Fruit fly (Drosophila melanogaster): ENCODE results near the gene CG31802.

The CG31802 gene

DNA sequence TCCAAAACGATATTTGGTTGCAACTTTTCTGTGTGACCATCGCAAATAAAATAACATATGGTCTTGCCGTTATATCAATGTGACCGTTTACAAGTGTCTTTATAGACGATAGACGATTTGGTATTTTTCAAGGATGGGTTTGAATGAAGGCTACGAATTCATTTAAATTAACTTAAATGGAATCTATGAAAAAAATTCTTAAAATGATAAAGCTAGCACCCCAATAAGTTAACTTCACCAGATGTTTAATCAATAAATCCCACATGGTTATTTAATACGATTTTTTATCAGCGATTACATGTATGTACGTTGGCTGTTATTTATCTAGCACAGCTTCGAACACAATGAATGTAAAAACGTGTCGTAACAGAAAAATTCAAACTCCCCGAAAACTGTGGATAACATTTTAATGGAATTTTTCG lies 50.4 kb downstream of the CG31802 start (continued):
- no peak for TF ChIP-seq nmo (GFP tag; optimal IDR thresholded peaks at IDR 0.05)
- TF ChIP-seq pho (GFP tag; optimal IDR thresholded peaks at IDR 0.05), result no peak
- TF ChIP-seq mirr (GFP tag; optimal IDR thresholded peaks at IDR 0.05), result no peak
- no peak for TF ChIP-seq tup (GFP tag; optimal IDR thresholded peaks at IDR 0.05)
- no peak for TF ChIP-seq CG5245 (GFP tag; optimal IDR thresholded peaks at IDR 0.05)
- TF ChIP-seq zf30C (GFP tag; optimal IDR thresholded peaks at IDR 0.05), result no peak
- no peak for TF ChIP-seq mam (GFP tag; optimal IDR thresholded peaks at IDR 0.05)
- TF ChIP-seq zen (tag; optimal IDR thresholded peaks at IDR 0.05), result peak; percentile 1
- no peak for TF ChIP-seq CG17186 (GFP tag; optimal IDR thresholded peaks at IDR 0.05)
- no peak for TF ChIP-seq chm (GFP tag; IDR thresholded peaks at IDR 0.05)
- TF ChIP-seq Dip3 (GFP tag; optimal IDR thresholded peaks at IDR 0.05), result no peak
- TF ChIP-seq Side (GFP tag; optimal IDR thresholded peaks at IDR 0.05), result no peak
- TF ChIP-seq CG13624 (GFP tag; optimal IDR thresholded peaks at IDR 0.05), result no peak
- no peak for TF ChIP-seq CG3847 (GFP tag; IDR thresholded peaks at IDR 0.05)
- no peak for TF ChIP-seq bigmax (GFP tag; optimal IDR thresholded peaks at IDR 0.05)
- no peak for TF ChIP-seq CG7839 (tag; optimal IDR thresholded peaks at IDR 0.05)
- no peak for TF ChIP-seq CG3838 (GFP tag; optimal IDR thresholded peaks at IDR 0.05)
- no peak for TF ChIP-seq dati (GFP tag; IDR thresholded peaks at IDR 0.05)
- no peak for TF ChIP-seq Gsc (GFP tag; IDR thresholded peaks at IDR 0.05)
- TF ChIP-seq CG13424 (tag; optimal IDR thresholded peaks at IDR 0.05), result no peak
- no peak for TF ChIP-seq CG1602 (GFP tag; optimal IDR thresholded peaks at IDR 0.05)
- no peak for TF ChIP-seq Nf-YB (GFP tag; optimal IDR thresholded peaks at IDR 0.05)
- TF ChIP-seq Scr (GFP tag; IDR thresholded peaks at IDR 0.05; ENCODE audit: partially characterized antibody), result peak; percentile 37; the same call in 1 of the 2 replicates
- no peak for TF ChIP-seq CG10979 (tag; optimal IDR thresholded peaks at IDR 0.05)
- TF ChIP-seq fu2 (GFP tag; optimal IDR thresholded peaks at IDR 0.05), result no peak
- TF ChIP-seq CG6854 (GFP tag; optimal IDR thresholded peaks at IDR 0.05), result no peak
- peak; percentile 98 for TF ChIP-seq CG6654 (GFP tag; optimal IDR thresholded peaks at IDR 0.05)
- peak; percentile 13 for TF ChIP-seq CG30020 (tag; optimal IDR thresholded peaks at IDR 0.05)
- TF ChIP-seq CG16813 (GFP tag; IDR thresholded peaks at IDR 0.05; ENCODE audit: partially characterized antibody), result 0 out of 3 replicates have a peak, but pooled peaks have one; percentile 32
- no peak for TF ChIP-seq NC2β (GFP tag; optimal IDR thresholded peaks at IDR 0.05)
- TF ChIP-seq CG15514 (GFP tag; optimal IDR thresholded peaks at IDR 0.05), result no peak
- TF ChIP-seq twi (tag; optimal IDR thresholded peaks at IDR 0.05), result no peak
- TF ChIP-seq CG14860 (GFP tag; IDR thresholded peaks at IDR 0.05; ENCODE audit: partially characterized antibody), result no peak
- TF ChIP-seq CG7987 (GFP tag; optimal IDR thresholded peaks at IDR 0.05), result no peak
- no peak for TF ChIP-seq amos (GFP tag; IDR thresholded peaks at IDR 0.05; ENCODE audit: partially characterized antibody)
- TF ChIP-seq CG1603 (tag; optimal IDR thresholded peaks at IDR 0.05), result peak; percentile 18
- TF ChIP-seq Fer2 (tag; optimal IDR thresholded peaks at IDR 0.05), result no peak
- peak; percentile 59 for TF ChIP-seq pita (GFP tag; optimal IDR thresholded peaks at IDR 0.05)
- peak; percentile 35; the same call in 1 of the 2 replicates for TF ChIP-seq CG13287 (GFP tag; IDR thresholded peaks at IDR 0.05; ENCODE audit: partially characterized antibody)
- TF ChIP-seq Eip74EF (GFP tag; optimal IDR thresholded peaks at IDR 0.05), result no peak
- TF ChIP-seq run (tag; optimal IDR thresholded peaks at IDR 0.05), result no peak
- no peak for TF ChIP-seq Lpt (GFP tag; optimal IDR thresholded peaks at IDR 0.05)
- no peak for TF ChIP-seq CG14050 (GFP tag; IDR thresholded peaks at IDR 0.05)
- no peak for TF ChIP-seq Poxn (GFP tag; IDR thresholded peaks at IDR 0.05)
- TF ChIP-seq gem (tag; optimal IDR thresholded peaks at IDR 0.05), result no peak
- TF ChIP-seq pzg (GFP tag; optimal IDR thresholded peaks at IDR 0.05), result peak; percentile 72
- no peak for TF ChIP-seq chn (GFP tag; optimal IDR thresholded peaks at IDR 0.05)
- no peak for TF ChIP-seq Ravus (GFP tag; IDR thresholded peaks at IDR 0.05)
- TF ChIP-seq wor (GFP tag; IDR thresholded peaks at IDR 0.05), result no peak
- no peak for TF ChIP-seq MTF-1 (GFP tag; optimal IDR thresholded peaks at IDR 0.05; ENCODE audit: borderline replicate concordance)

Measured in whole organism, embryonic.